Worm (Caenorhabditis elegans) whole organism, early embryonic: ENCODE data around the gene nmr-2.

Experiments
- F13C5.2 ChIP-seq: sonication (generic microtip); optimal IDR thresholded peaks from 2 replicates; lab custom pipeline; 2017; ENCODE audit warnings: mild to moderate bottlenecking, missing genetic modification characterization, inconsistent platforms, missing compliant biosample characterization
- ama-1 ChIP-seq: fragments of 150-350 bp; optimal IDR thresholded peaks from 2 replicates; lab custom pipeline; 2014
- flt-1 ChIP-seq: fragments of 200-800 bp; sonication (Bioruptor generic); IDR thresholded peaks from 2 replicates; pipeline ENCODE4 v1.3.6; 2022; ENCODE audit warnings: missing genetic modification characterization, missing compliant biosample characterization
- pes-1 ChIP-seq: fragments of 200-800 bp; sonication (Bioruptor generic); IDR thresholded peaks from 2 replicates; pipeline ENCODE4 v1.3.6; 2022; ENCODE audit warnings: missing genetic modification reagents, missing genetic modification characterization, missing compliant biosample characterization

- TF ChIP-seq pes-1 (no peak), F13C5.2 (tag; lab: Kevin White, UChicago) (no peak), ama-1 (lab: Kevin White, UChicago) (no peak), flt-1 (GFP tag; lab: Robert Waterston, UW) (no peak)
Measured at ce11 chrV:14999485-15000023, 11.9 kb downstream of the nmr-2 start, which contains the start of gene T01C3.11.
